Worm (Caenorhabditis elegans) whole organism, early embryonic: ENCODE results near the gene C53A5.13.

Source experiments
- B0310.2 ChIP-seq: sonication (generic microtip); optimal IDR thresholded peaks from 2 replicates; lab custom pipeline; 2016; ENCODE audit warnings: mild to moderate bottlenecking, missing genetic modification characterization, missing compliant biosample characterization
- F13C5.2 ChIP-seq: sonication (generic microtip); optimal IDR thresholded peaks from 2 replicates; lab custom pipeline; 2017; ENCODE audit warnings: mild to moderate bottlenecking, missing genetic modification characterization, inconsistent platforms, missing compliant biosample characterization
- ceh-36 ChIP-seq: sonication (generic microtip); optimal IDR thresholded peaks from 2 replicates; lab custom pipeline; 2016; ENCODE audit warnings: missing genetic modification characterization, inconsistent platforms, missing compliant biosample characterization
- flt-1 ChIP-seq: fragments of 200-800 bp; sonication (Bioruptor generic); IDR thresholded peaks from 2 replicates; pipeline ENCODE4 v1.3.6; 2022; ENCODE audit warnings: missing genetic modification characterization, missing compliant biosample characterization
- hmg-4 ChIP-seq: fragments of 200-800 bp; sonication (Bioruptor generic); optimal IDR thresholded peaks from 2 replicates; lab custom pipeline; 2018; ENCODE audit warnings: mild to moderate bottlenecking, missing genetic modification characterization, missing compliant biosample characterization
- hnd-1 ChIP-seq: sonication (generic microtip); optimal IDR thresholded peaks from 2 replicates; lab custom pipeline; 2016; ENCODE audit warnings: missing genetic modification characterization, missing compliant biosample characterization

- no peak for TF ChIP-seq ceh-36 (tag; lab: Kevin White, UChicago)
- no peak for TF ChIP-seq F13C5.2 (tag; lab: Kevin White, UChicago)
- TF ChIP-seq hnd-1, result no peak
- no peak for TF ChIP-seq flt-1 (GFP tag; lab: Robert Waterston, UW)
- no peak for TF ChIP-seq hmg-4 (GFP tag; lab: Kevin White, UChicago)
- TF ChIP-seq B0310.2 (tag; lab: Kevin White, UChicago), result no peak
These were observed 53.3 kb downstream of the C53A5.13 start, which contains the start of gene glb-22 for ce11 chrV:14599972-14600371.
